Worm (Caenorhabditis elegans) whole organism, late embryonic: ENCODE measurements around the gene ZK596.2.

Experiments
- F13H6.1 ChIP-seq: sonication (generic microtip); optimal IDR thresholded peaks from 2 replicates; lab custom pipeline; 2016; ENCODE audit warnings: missing genetic modification characterization, missing compliant biosample characterization
- K02D7.2 ChIP-seq: sonication (generic microtip); optimal IDR thresholded peaks from 2 replicates; lab custom pipeline; 2017; ENCODE audit warnings: mild to moderate bottlenecking, missing genetic modification characterization, missing compliant biosample characterization
- T23F11.4 ChIP-seq: fragments of 200-800 bp; sonication (Bioruptor generic); optimal IDR thresholded peaks from 2 replicates; lab custom pipeline; 2018; ENCODE audit warnings: mild to moderate bottlenecking, missing genetic modification characterization, missing compliant biosample characterization
- ahr-1 ChIP-seq: sonication (generic microtip); optimal IDR thresholded peaks from 2 replicates; lab custom pipeline; 2016; ENCODE audit warnings: missing genetic modification characterization, missing compliant biosample characterization
- ama-1 ChIP-seq: fragments of 150-350 bp; optimal IDR thresholded peaks from 2 replicates; lab custom pipeline; 2014
- ceh-14 ChIP-seq: sonication (generic microtip); optimal IDR thresholded peaks from 2 replicates; lab custom pipeline; 2016; ENCODE audit warnings: missing genotype, missing genetic modification characterization, missing compliant biosample characterization
- ceh-18 ChIP-seq: sonication (generic microtip); optimal IDR thresholded peaks from 2 replicates; lab custom pipeline; 2016; ENCODE audit warnings: missing genetic modification characterization, missing compliant biosample characterization
- ceh-19 ChIP-seq: fragments of 200-800 bp; sonication (Bioruptor generic); optimal IDR thresholded peaks from 2 replicates; lab custom pipeline; 2018; ENCODE audit warnings: mild to moderate bottlenecking, missing genetic modification characterization, missing compliant biosample characterization
- ceh-22 ChIP-seq: sonication (generic microtip); optimal IDR thresholded peaks from 2 replicates; lab custom pipeline; 2017; ENCODE audit warnings: missing biosample characterization, missing genetic modification characterization
- ceh-24 ChIP-seq: sonication (generic microtip); optimal IDR thresholded peaks from 2 replicates; lab custom pipeline; 2016; ENCODE audit warnings: mild to moderate bottlenecking, missing genetic modification characterization, missing compliant biosample characterization
- ceh-31 ChIP-seq: sonication (generic microtip); optimal IDR thresholded peaks from 2 replicates; lab custom pipeline; 2016; ENCODE audit warnings: missing genetic modification characterization, missing compliant biosample characterization
- ceh-34 ChIP-seq: sonication (generic microtip); optimal IDR thresholded peaks from 2 replicates; lab custom pipeline; 2016; ENCODE audit warnings: mild to moderate bottlenecking, missing genetic modification characterization, missing compliant biosample characterization
- ceh-45 ChIP-seq: fragments of 200-800 bp; sonication (Bioruptor generic); IDR thresholded peaks from 2 replicates; pipeline ENCODE4 v1.3.6; 2022; ENCODE audit warnings: missing genetic modification reagents, missing genetic modification characterization, missing compliant biosample characterization
- ceh-48 ChIP-seq: sonication (generic microtip); optimal IDR thresholded peaks from 2 replicates; lab custom pipeline; 2016; ENCODE audit warnings: missing genetic modification characterization, inconsistent platforms, missing compliant biosample characterization
- ceh-6 ChIP-seq: fragments of 200-800 bp; sonication (Bioruptor generic); optimal IDR thresholded peaks from 2 replicates; lab custom pipeline; 2018; ENCODE audit warnings: mild to moderate bottlenecking, missing genetic modification characterization, missing compliant biosample characterization
- elt-2 ChIP-seq: sonication (generic microtip); optimal IDR thresholded peaks from 2 replicates; lab custom pipeline; 2016; ENCODE audit warnings: missing genetic modification reagents, missing genetic modification characterization, missing compliant biosample characterization
- elt-4 ChIP-seq: sonication (generic microtip); optimal IDR thresholded peaks from 2 replicates; lab custom pipeline; 2016; ENCODE audit warnings: missing genetic modification characterization, missing compliant biosample characterization
- gmeb-2 ChIP-seq: sonication (generic microtip); optimal IDR thresholded peaks from 2 replicates; lab custom pipeline; 2016; ENCODE audit warnings: missing genetic modification characterization, inconsistent platforms, missing compliant biosample characterization
- hlh-13 ChIP-seq: fragments of 200-800 bp; sonication (Bioruptor generic); optimal IDR thresholded peaks from 2 replicates; lab custom pipeline; 2018; ENCODE audit warnings: mild to moderate bottlenecking, missing genetic modification characterization, missing compliant biosample characterization
- hlh-15 ChIP-seq: sonication (generic microtip); optimal IDR thresholded peaks from 2 replicates; lab custom pipeline; 2016; ENCODE audit warnings: missing genetic modification characterization, missing compliant biosample characterization
- hlh-30 ChIP-seq: sonication (generic microtip); optimal IDR thresholded peaks from 2 replicates; lab custom pipeline; 2017; ENCODE audit warnings: antibody characterized with exemption, missing genetic modification characterization, missing compliant biosample characterization; ENCODE audit not compliant: insufficient read depth
- hlh-8 ChIP-seq: sonication (generic microtip); optimal IDR thresholded peaks from 2 replicates; lab custom pipeline; 2016; ENCODE audit warnings: missing genotype, missing genetic modification characterization, missing compliant biosample characterization
- lim-6 ChIP-seq: sonication (generic microtip); optimal IDR thresholded peaks from 2 replicates; lab custom pipeline; 2016; ENCODE audit warnings: missing genetic modification characterization, missing compliant biosample characterization
- lin-11 ChIP-seq: fragments of 200-800 bp; sonication (Bioruptor generic); optimal IDR thresholded peaks from 2 replicates; lab custom pipeline; 2018; ENCODE audit warnings: mild to moderate bottlenecking, missing genetic modification characterization, missing compliant biosample characterization
- nfya-1 ChIP-seq: sonication (generic microtip); optimal IDR thresholded peaks from 2 replicates; lab custom pipeline; 2017; ENCODE audit warnings: missing genetic modification characterization, mild to moderate bottlenecking, missing compliant biosample characterization, antibody characterized with exemption, moderate library complexity
- npax-4 ChIP-seq: sonication (generic microtip); optimal IDR thresholded peaks from 2 replicates; lab custom pipeline; 2016; ENCODE audit warnings: missing genetic modification characterization, missing compliant biosample characterization
- odd-2 ChIP-seq: sonication (generic microtip); optimal IDR thresholded peaks from 2 replicates; lab custom pipeline; 2017; ENCODE audit warnings: antibody characterized with exemption, mild to moderate bottlenecking, missing genetic modification characterization, missing compliant biosample characterization
- pax-1 ChIP-seq: fragments of 150-350 bp; optimal IDR thresholded peaks from 2 replicates; lab custom pipeline; 2014; ENCODE audit warnings: missing biosample characterization, missing genetic modification characterization
- pha-4 ChIP-seq: fragments of 150-350 bp; optimal IDR thresholded peaks from 2 replicates; lab custom pipeline; 2018; ENCODE audit warnings: missing biosample characterization, missing genetic modification reagents, missing genetic modification characterization
- ref-2 ChIP-seq: sonication (generic microtip); optimal IDR thresholded peaks from 2 replicates; lab custom pipeline; 2016; ENCODE audit warnings: missing genetic modification characterization, missing compliant biosample characterization
- rnt-1 ChIP-seq: sonication (generic microtip); optimal IDR thresholded peaks from 2 replicates; lab custom pipeline; 2016; ENCODE audit warnings: missing genetic modification characterization, missing compliant biosample characterization
- sox-2 ChIP-seq: fragments of 200-800 bp; sonication (Bioruptor generic); IDR thresholded peaks from 2 replicates; pipeline ENCODE4 v1.3.6; 2022; ENCODE audit warnings: missing genetic modification reagents, missing genetic modification characterization, missing compliant biosample characterization
- syd-9 ChIP-seq: sonication (generic microtip); optimal IDR thresholded peaks from 2 replicates; lab custom pipeline; 2016; ENCODE audit warnings: mild to moderate bottlenecking, missing genetic modification characterization, moderate library complexity, missing compliant biosample characterization
- tbx-2 ChIP-seq: sonication (generic microtip); optimal IDR thresholded peaks from 2 replicates; lab custom pipeline; 2016; ENCODE audit warnings: missing genetic modification characterization, missing compliant biosample characterization
- unc-42 ChIP-seq: sonication (generic microtip); optimal IDR thresholded peaks from 2 replicates; lab custom pipeline; 2016; ENCODE audit warnings: missing genotype, missing genetic modification characterization, missing compliant biosample characterization
- unc-55 ChIP-seq: sonication (generic microtip); optimal IDR thresholded peaks from 2 replicates; lab custom pipeline; 2017; ENCODE audit warnings: missing biosample characterization, missing genetic modification reagents, missing genetic modification characterization
- zip-5 ChIP-seq: sonication (generic microtip); optimal IDR thresholded peaks from 2 replicates; lab custom pipeline; 2016; ENCODE audit warnings: missing genetic modification characterization, missing compliant biosample characterization
- ztf-16 ChIP-seq: sonication (generic microtip); optimal IDR thresholded peaks from 2 replicates; lab custom pipeline; 2017; ENCODE audit warnings: missing genetic modification characterization, missing compliant biosample characterization

ZK596.2 gene

DNA sequence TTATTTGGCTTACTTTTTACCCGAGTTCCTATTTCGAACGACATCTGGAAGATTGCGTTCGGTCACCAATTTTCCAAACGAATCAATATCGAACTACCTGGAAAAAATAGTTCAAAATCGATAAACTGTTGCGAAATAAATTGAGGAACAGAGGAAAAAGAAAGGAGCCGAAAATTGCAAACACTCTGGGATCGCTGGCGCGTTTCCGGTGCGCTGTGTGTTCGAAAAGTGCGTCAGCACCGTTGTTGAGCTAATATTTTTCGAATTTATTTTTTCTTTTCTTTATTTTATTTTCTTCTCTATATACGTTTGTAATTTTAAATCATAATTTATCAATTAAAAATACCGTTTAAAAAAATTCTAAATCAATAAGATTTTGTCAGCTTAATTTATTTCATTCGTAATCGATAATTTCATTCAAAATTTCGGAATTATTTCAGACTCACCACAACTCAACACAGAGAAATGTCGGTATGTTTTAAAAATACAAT lies 24.0 kb upstream of the ZK596.2 start, which contains the start of the genes dnc-1 and lsm-7 (continued):
- TF ChIP-seq ztf-16 (no peak), sox-2 (no peak), elt-2 (tag; lab: Kevin White, UChicago) (peak; percentile 37), hlh-8 (tag; lab: Kevin White, UChicago) (no peak)
- TF ChIP-seq, all 69 proteins: peak for 8

DNA sequence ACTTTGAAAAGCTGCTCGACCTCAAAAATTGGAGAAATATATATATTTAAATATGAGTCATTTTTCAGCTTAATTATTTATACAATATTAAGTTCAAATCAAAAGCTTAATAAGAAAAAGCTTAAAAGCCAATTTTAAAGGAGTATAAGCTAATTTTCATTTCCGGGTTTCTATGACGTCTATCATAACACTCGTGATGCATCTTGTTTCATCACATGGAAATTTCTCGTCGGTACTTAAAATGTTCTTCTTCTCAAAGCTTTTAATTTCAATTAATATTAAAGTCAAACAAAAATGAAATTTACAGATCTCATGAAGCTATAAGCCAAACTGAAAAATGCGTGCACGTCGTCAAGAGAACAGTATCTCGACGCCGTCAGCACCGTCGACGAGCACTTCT lies 10.7 kb upstream of the ZK596.2 start, which contains the start of gene rbr-2:
Gene rbr-2, plus strand, starts transcription at position 301 of the 400 bp plus-strand sequence.
- TF ChIP-seq ceh-22 (tag; lab: Kevin White, UChicago) (no peak), ceh-14 (tag; lab: Kevin White, UChicago) (no peak), ahr-1 (tag; lab: Kevin White, UChicago) (no peak), ceh-6 (GFP tag; lab: Kevin White, UChicago) (no peak), ama-1 (lab: Kevin White, UChicago) (no peak), lin-11 (tag; lab: Kevin White, UChicago) (no peak), npax-4 (tag; lab: Kevin White, UChicago) (no peak), hlh-13 (no peak), lim-6 (no peak), hlh-15 (no peak), odd-2 (tag; lab: Kevin White, UChicago) (no peak), ceh-24 (tag; lab: Kevin White, UChicago) (no peak), elt-2 (tag; lab: Kevin White, UChicago) (no peak), elt-4 (tag; lab: Kevin White, UChicago) (no peak), rnt-1 (tag; lab: Kevin White, UChicago) (no peak), ceh-45 (no peak), T23F11.4 (no peak), pax-1 (tag; lab: Kevin White, UChicago) (no peak)
- TF ChIP-seq, all 69 proteins: peak for 0

DNA sequence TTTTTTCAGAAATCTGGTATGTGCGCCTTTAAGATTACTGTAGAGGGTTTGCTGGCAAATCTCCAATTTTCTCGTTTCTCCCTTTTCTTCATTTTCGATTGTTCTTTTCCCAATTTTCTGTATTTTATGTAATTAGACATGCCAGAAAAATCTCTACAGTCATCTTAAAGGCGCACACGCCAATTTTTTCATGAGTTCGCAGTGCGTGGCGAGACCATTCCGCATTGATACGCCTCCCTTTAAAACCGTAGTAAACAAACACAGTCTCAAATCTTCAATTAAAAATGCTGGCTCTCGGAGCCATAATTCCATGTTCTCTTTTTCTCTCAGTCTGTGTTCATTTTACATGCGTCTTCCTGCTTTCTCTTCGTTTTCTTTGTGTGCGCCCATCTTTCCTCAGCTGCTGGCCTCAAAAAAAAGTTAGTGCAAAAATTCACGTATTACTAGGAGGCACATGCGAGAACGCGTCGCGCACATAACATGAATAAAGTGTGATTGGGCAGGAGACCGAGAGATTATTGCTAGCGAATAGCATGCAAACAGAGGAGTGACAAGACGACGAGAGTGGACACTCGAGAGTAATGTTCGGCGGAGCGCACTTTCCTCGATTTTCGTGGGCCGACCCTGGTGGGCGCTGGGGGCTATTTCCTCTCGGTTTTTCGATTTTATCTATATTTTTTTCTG lies 9.9 kb upstream of the ZK596.2 start:
- no peak for TF ChIP-seq ztf-16
- TF ChIP-seq pax-1 (tag; lab: Kevin White, UChicago) = peak; percentile 29
- no peak for TF ChIP-seq gmeb-2 (tag; lab: Kevin White, UChicago)
- TF ChIP-seq ceh-18 = peak; percentile 77
- TF ChIP-seq ceh-19 = peak; percentile 10
- peak; percentile 80 for TF ChIP-seq hlh-30
- peak; percentile 56 for TF ChIP-seq ref-2 (tag; lab: Kevin White, UChicago)
- TF ChIP-seq zip-5 (tag; lab: Kevin White, UChicago) = no peak
- no peak for TF ChIP-seq syd-9 (tag; lab: Kevin White, UChicago)
- TF ChIP-seq ceh-34 (tag; lab: Kevin White, UChicago) = peak; percentile 66
- TF ChIP-seq tbx-2 (tag; lab: Kevin White, UChicago) = peak; percentile 49
- TF ChIP-seq unc-55 (GFP tag; lab: Kevin White, UChicago) = peak; percentile 72
- TF ChIP-seq ceh-48 (tag; lab: Kevin White, UChicago) = no peak
- no peak for TF ChIP-seq K02D7.2
- TF ChIP-seq nfya-1 (tag; lab: Kevin White, UChicago) = peak; percentile 69
- TF ChIP-seq pha-4 (tag; lab: Kevin White, UChicago) = no peak
- peak; percentile 80 for TF ChIP-seq ceh-31 (tag; lab: Kevin White, UChicago)
- peak; percentile 6 for TF ChIP-seq F13H6.1
- peak; percentile 2 for TF ChIP-seq rnt-1 (tag; lab: Kevin White, UChicago)
- TF ChIP-seq unc-42 (tag; lab: Kevin White, UChicago) = peak; percentile 51
